Worm (Caenorhabditis elegans) whole organism, midembryonic: ENCODE results near the gene rap-2.
"Not testable (repeated sequence)": the region's sequence is repeated elsewhere in the genome, so short reads cannot be mapped to it uniquely, and the experiment has no call there.

Experiments used
- T22C8.4 ChIP-seq: fragments of 200-800 bp; sonication (Bioruptor generic); IDR thresholded peaks from 2 replicates; pipeline ENCODE4 v1.3.6; 2022; ENCODE audit warnings: missing genetic modification characterization, missing compliant biosample characterization
- cog-1 ChIP-seq: sonication (generic microtip); optimal IDR thresholded peaks from 2 replicates; lab custom pipeline; 2016; ENCODE audit warnings: missing genetic modification characterization, missing compliant biosample characterization
- flt-1 ChIP-seq: fragments of 200-800 bp; sonication (Bioruptor generic); IDR thresholded peaks from 2 replicates; pipeline ENCODE4 v1.3.6; 2022; ENCODE audit warnings: missing genetic modification characterization, missing compliant biosample characterization
- klf-2 ChIP-seq: fragments of 200-800 bp; sonication (Bioruptor generic); conservative IDR thresholded peaks from 2 replicates; pipeline ENCODE4 v1.3.6; 2022; ENCODE audit warnings: missing genetic modification reagents, missing genetic modification characterization, missing compliant biosample characterization
- med-1 ChIP-seq: sonication (generic microtip); optimal IDR thresholded peaks from 2 replicates; lab custom pipeline; 2017; ENCODE audit warnings: missing genetic modification characterization, mild to moderate bottlenecking, missing compliant biosample characterization, antibody characterized with exemption, missing genetic modification reagents; ENCODE audit not compliant: insufficient read depth
- ref-1 ChIP-seq: fragments of 200-800 bp; sonication (Bioruptor generic); conservative IDR thresholded peaks from 2 replicates; pipeline ENCODE4 v1.3.6; 2022; ENCODE audit warnings: missing genetic modification reagents, missing genetic modification characterization, missing compliant biosample characterization
- tab-1 ChIP-seq: fragments of 200-800 bp; sonication (Bioruptor generic); IDR thresholded peaks from 2 replicates; pipeline ENCODE4 v1.3.6; 2022; ENCODE audit warnings: missing genetic modification characterization, missing compliant biosample characterization
- ztf-23 ChIP-seq: fragments of 200-800 bp; sonication (Bioruptor generic); IDR thresholded peaks from 2 replicates; pipeline ENCODE4 v1.3.6; 2022; ENCODE audit warnings: missing genetic modification reagents, missing genetic modification characterization, missing compliant biosample characterization
- ztf-29 ChIP-seq: fragments of 200-800 bp; sonication (Bioruptor generic); IDR thresholded peaks from 2 replicates; pipeline ENCODE4 v1.3.6; 2022; ENCODE audit warnings: missing genetic modification reagents, missing genetic modification characterization, missing compliant biosample characterization

Gene rap-2

ce11 chrV:15055873-15056272 is 8.0 kb downstream of the rap-2 start, which contains the start of gene C25D7.16:
Gene C25D7.16 (plus strand): TSS chrV:15056173.
- no peak for TF ChIP-seq klf-2 (GFP tag; lab: Robert Waterston, UW)
- TF ChIP-seq tab-1 (GFP tag; lab: Robert Waterston, UW): no peak
- TF ChIP-seq ref-1 (GFP tag; lab: Robert Waterston, UW): no peak
- TF ChIP-seq T22C8.4 (GFP tag; lab: Robert Waterston, UW): no peak
- no peak for TF ChIP-seq med-1 (GFP tag; lab: Kevin White, UChicago)
- no peak for TF ChIP-seq flt-1 (GFP tag; lab: Robert Waterston, UW)
- TF ChIP-seq ztf-23 (GFP tag; lab: Robert Waterston, UW): no peak

- TF ChIP-seq tab-1 (GFP tag; lab: Robert Waterston, UW) (no peak), T22C8.4 (GFP tag; lab: Robert Waterston, UW) (no peak), ref-1 (GFP tag; lab: Robert Waterston, UW) (no peak), ztf-23 (GFP tag; lab: Robert Waterston, UW) (no peak), med-1 (GFP tag; lab: Kevin White, UChicago) (no peak), cog-1 (tag; lab: Kevin White, UChicago) (no peak), ztf-29 (GFP tag; lab: Robert Waterston, UW) (no peak), klf-2 (GFP tag; lab: Robert Waterston, UW) (no peak), flt-1 (GFP tag; lab: Robert Waterston, UW) (no peak)
Observed at ce11 chrV:15054733-15055132, 9.2 kb downstream of the rap-2 start.

ce11 chrV:15052368-15052767 is 11.5 kb downstream of the rap-2 start, which contains the start of the genes fbxa-82 and C25D7.5:
Gene fbxa-82 (minus strand): TSS chrV:15052530.
Gene C25D7.5 (plus strand): TSS chrV:15052650.
- TF ChIP-seq ref-1 (GFP tag; lab: Robert Waterston, UW): no peak
- TF ChIP-seq ztf-29 (GFP tag; lab: Robert Waterston, UW): no peak
- no peak for TF ChIP-seq T22C8.4 (GFP tag; lab: Robert Waterston, UW)
- no peak for TF ChIP-seq ztf-23 (GFP tag; lab: Robert Waterston, UW)
- no peak for TF ChIP-seq tab-1 (GFP tag; lab: Robert Waterston, UW)
- no peak for TF ChIP-seq klf-2 (GFP tag; lab: Robert Waterston, UW)
- no peak for TF ChIP-seq cog-1 (tag; lab: Kevin White, UChicago)
- TF ChIP-seq flt-1 (GFP tag; lab: Robert Waterston, UW): no peak
- no peak for TF ChIP-seq med-1 (GFP tag; lab: Kevin White, UChicago)

- TF ChIP-seq med-1 (GFP tag; lab: Kevin White, UChicago): no peak
- TF ChIP-seq tab-1 (GFP tag; lab: Robert Waterston, UW): no peak
- TF ChIP-seq cog-1 (tag; lab: Kevin White, UChicago): no peak
- no peak for TF ChIP-seq ref-1 (GFP tag; lab: Robert Waterston, UW)
- no peak for TF ChIP-seq flt-1 (GFP tag; lab: Robert Waterston, UW)
- TF ChIP-seq klf-2 (GFP tag; lab: Robert Waterston, UW): no peak
- no peak for TF ChIP-seq ztf-29 (GFP tag; lab: Robert Waterston, UW)
- TF ChIP-seq ztf-23 (GFP tag; lab: Robert Waterston, UW): no peak
Observed at ce11 chrV:15051720-15052119, 12.2 kb downstream of the rap-2 start.

ce11 chrV:15048107-15048506 is 15.8 kb downstream of the rap-2 start, which contains the start of gene sdc-3:
Gene sdc-3 (minus strand): TSS chrV:15048207.
- TF ChIP-seq flt-1 (GFP tag; lab: Robert Waterston, UW) (no peak), klf-2 (GFP tag; lab: Robert Waterston, UW) (no peak), ztf-29 (GFP tag; lab: Robert Waterston, UW) (no peak), T22C8.4 (GFP tag; lab: Robert Waterston, UW) (no peak), cog-1 (tag; lab: Kevin White, UChicago) (no peak)

ce11 chrV:15036769-15037168 is 27.1 kb downstream of the rap-2 start, which contains the start of gene melo-3:
Gene melo-3 (minus strand): TSS chrV:15036869.
- not testable (repeated sequence) for TF ChIP-seq T22C8.4 (GFP tag; lab: Robert Waterston, UW); cog-1 (tag; lab: Kevin White, UChicago); tab-1 (GFP tag; lab: Robert Waterston, UW)

- not testable (repeated sequence) for TF ChIP-seq ztf-23 (GFP tag; lab: Robert Waterston, UW); med-1 (GFP tag; lab: Kevin White, UChicago); ref-1 (GFP tag; lab: Robert Waterston, UW)
Observed at ce11 chrV:15031373-15031772, 32.5 kb downstream of the rap-2 start, which contains the start of gene cng-1. Gene cng-1 (minus strand): TSS chrV:15031473.

ce11 chrV:15028896-15029519 is 34.9 kb downstream of the rap-2 start, which contains the start of gene F14H8.8:
Gene F14H8.8 (plus strand): TSS chrV:15029469.
- TF ChIP-seq klf-2 (GFP tag; lab: Robert Waterston, UW) (no peak), T22C8.4 (GFP tag; lab: Robert Waterston, UW) (no peak), tab-1 (GFP tag; lab: Robert Waterston, UW) (no peak)

- TF ChIP-seq tab-1 (GFP tag; lab: Robert Waterston, UW): no peak
- no peak for TF ChIP-seq cog-1 (tag; lab: Kevin White, UChicago)
- no peak for TF ChIP-seq T22C8.4 (GFP tag; lab: Robert Waterston, UW)
- no peak for TF ChIP-seq ztf-23 (GFP tag; lab: Robert Waterston, UW)
- no peak for TF ChIP-seq flt-1 (GFP tag; lab: Robert Waterston, UW)
- TF ChIP-seq ref-1 (GFP tag; lab: Robert Waterston, UW): no peak
- TF ChIP-seq ztf-29 (GFP tag; lab: Robert Waterston, UW): no peak
- no peak for TF ChIP-seq klf-2 (GFP tag; lab: Robert Waterston, UW)
- TF ChIP-seq med-1 (GFP tag; lab: Kevin White, UChicago): no peak
Observed at ce11 chrV:15023544-15023943, 40.3 kb downstream of the rap-2 start, which contains the start of gene F14H8.4. Gene F14H8.4 (plus strand): TSS chrV:15023844.
